Worm (Caenorhabditis elegans): ENCODE results near the gene unc-115.

Gene unc-115

ce11 chrX:10150918-10151317 is 4.2 kb downstream of the unc-115 start:
- TF ChIP-seq ceh-39 (tag; optimal IDR thresholded peaks at IDR 0.05) = no peak
- TF ChIP-seq ceh-43 (GFP tag; optimal IDR thresholded peaks at IDR 0.05) = no peak
- TF ChIP-seq nhr-12 (tag; optimal IDR thresholded peaks at IDR 0.05) = no peak
- no peak for TF ChIP-seq elt-1 (tag; optimal IDR thresholded peaks at IDR 0.05; ENCODE audit: borderline replicate concordance, insufficient read depth)
- TF ChIP-seq sptf-1 (tag; optimal IDR thresholded peaks at IDR 0.05) = no peak
- no peak for TF ChIP-seq blmp-1 (tag; optimal IDR thresholded peaks at IDR 0.05)
- peak; percentile 98 for TF ChIP-seq ces-1 (GFP tag; optimal IDR thresholded peaks at IDR 0.05)
- TF ChIP-seq nhr-2 (tag; optimal IDR thresholded peaks at IDR 0.05) = no peak

- TF ChIP-seq ces-1 (GFP tag; optimal IDR thresholded peaks at IDR 0.05) (peak; percentile 89), lsy-2 (tag; optimal IDR thresholded peaks at IDR 0.05) (no peak)
Measured at ce11 chrX:10154317-10154942, 7.7 kb downstream of the unc-115 start, which contains the start of gene F09B9.5. Gene F09B9.5 (plus strand): TSS chrX:10154817.

- TF ChIP-seq elt-1 (tag; optimal IDR thresholded peaks at IDR 0.05; ENCODE audit: borderline replicate concordance, insufficient read depth) (no peak), ces-1 (GFP tag; optimal IDR thresholded peaks at IDR 0.05) (peak; percentile 76), unc-39 (tag; optimal IDR thresholded peaks at IDR 0.05) (no peak)
Measured at ce11 chrX:10155127-10155526, 8.4 kb downstream of the unc-115 start.

- TF ChIP-seq nhr-28 (tag; optimal IDR thresholded peaks at IDR 0.05) (no peak), ceh-39 (tag; optimal IDR thresholded peaks at IDR 0.05) (peak; percentile 14), ztf-11 (tag; optimal IDR thresholded peaks at IDR 0.05) (no peak), snpc-4 (tag; optimal IDR thresholded peaks at IDR 0.05) (no peak), unc-39 (tag; optimal IDR thresholded peaks at IDR 0.05) (no peak), sem-2 (GFP tag; optimal IDR thresholded peaks at IDR 0.05) (no peak), blmp-1 (tag; optimal IDR thresholded peaks at IDR 0.05) (no peak), ham-2 (GFP tag; optimal IDR thresholded peaks at IDR 0.05) (peak; percentile 62), drap-1 (GFP tag; optimal IDR thresholded peaks at IDR 0.05) (no peak), M03D4.4 (tag; optimal IDR thresholded peaks at IDR 0.05) (no peak), nhr-2 (tag; optimal IDR thresholded peaks at IDR 0.05) (no peak), mab-5 (tag; optimal IDR thresholded peaks at IDR 0.05) (no peak), bed-3 (GFP tag; optimal IDR thresholded peaks at IDR 0.05) (no peak), elt-3 (tag; optimal IDR thresholded peaks at IDR 0.05) (no peak), nhr-12 (tag; optimal IDR thresholded peaks at IDR 0.05) (no peak), unc-120 (tag; optimal IDR thresholded peaks at IDR 0.05; ENCODE audit: poor library complexity, severe bottlenecking) (peak; percentile 45), sptf-1 (tag; optimal IDR thresholded peaks at IDR 0.05) (peak; percentile 47), lsy-2 (tag; optimal IDR thresholded peaks at IDR 0.05) (no peak), pha-4 (tag; optimal IDR thresholded peaks at IDR 0.05) (no peak), ces-1 (GFP tag; optimal IDR thresholded peaks at IDR 0.05) (peak; percentile 28), tbx-8 (GFP tag; optimal IDR thresholded peaks at IDR 0.05) (no peak), flh-1 (GFP tag; optimal IDR thresholded peaks at IDR 0.05) (no peak), ceh-43 (GFP tag; optimal IDR thresholded peaks at IDR 0.05) (no peak), ceh-83 (GFP tag; optimal IDR thresholded peaks at IDR 0.05) (no peak), mep-1 (tag; optimal IDR thresholded peaks at IDR 0.05) (peak; percentile 26), hlh-1 (tag; optimal IDR thresholded peaks at IDR 0.05) (peak; percentile 86), cnd-1 (tag; optimal IDR thresholded peaks at IDR 0.05) (peak; percentile 0), lin-32 (GFP tag; optimal IDR thresholded peaks at IDR 0.05) (no peak), nhr-76 (tag; optimal IDR thresholded peaks at IDR 0.05) (no peak), nhr-237 (tag; optimal IDR thresholded peaks at IDR 0.05) (no peak), elt-1 (tag; optimal IDR thresholded peaks at IDR 0.05; ENCODE audit: borderline replicate concordance, insufficient read depth) (no peak), lin-13 (tag; optimal IDR thresholded peaks at IDR 0.05) (peak; percentile 14), unc-62 (GFP tag; optimal IDR thresholded peaks at IDR 0.05) (peak; percentile 22), zip-8 (tag; optimal IDR thresholded peaks at IDR 0.05) (no peak), mls-2 (tag; optimal IDR thresholded peaks at IDR 0.05) (no peak)
Measured at ce11 chrX:10158716-10159115, 12.0 kb downstream of the unc-115 start, which contains the start of gene erd-2.1. Gene erd-2.1 (minus strand): TSS chrX:10158829.
